Worm (Caenorhabditis elegans) whole organism, L4 larva: Measurements from ENCODE around the gene hpr-9.

Source experiments
- F10B5.3 ChIP-seq: sonication (generic microtip); optimal IDR thresholded peaks from 2 replicates; lab custom pipeline; 2016; ENCODE audit warnings: mild to moderate bottlenecking, missing genetic modification characterization, missing compliant biosample characterization
- F26F4.8 ChIP-seq: fragments of 200-800 bp; sonication (Bioruptor generic); conservative IDR thresholded peaks from 2 replicates; pipeline ENCODE4 v1.3.6; 2022; ENCODE audit warnings: missing genetic modification characterization, missing compliant biosample characterization
- R02D3.7 ChIP-seq: fragments of 150-350 bp; sonication (generic microtip); optimal IDR thresholded peaks from 3 replicates; lab custom pipeline; 2014; ENCODE audit warnings: missing biosample characterization, missing genetic modification characterization
- Y105C5A.15 ChIP-seq: fragments of 200-800 bp; sonication (Bioruptor generic); IDR thresholded peaks from 2 replicates; pipeline ENCODE4 v1.3.6; 2022; ENCODE audit warnings: missing genetic modification characterization, missing compliant biosample characterization
- Y48G9A.11 ChIP-seq: fragments of 200-800 bp; sonication (Bioruptor generic); IDR thresholded peaks from 2 replicates; pipeline ENCODE4 v1.3.6; 2022; ENCODE audit warnings: missing genetic modification reagents, missing genetic modification characterization, missing compliant biosample characterization
- Y75B8A.6 ChIP-seq: fragments of 200-800 bp; sonication (Bioruptor generic); IDR thresholded peaks from 2 replicates; pipeline ENCODE4 v1.3.6; 2022; ENCODE audit warnings: missing genetic modification reagents, missing genetic modification characterization, missing compliant biosample characterization
- ZK546.5 ChIP-seq, 2 experiments: sonication (generic microtip); optimal IDR thresholded peaks; 2 replicates each; lab custom pipeline; 2017; ENCODE audit warnings: missing biosample characterization in 2 of 2, missing genetic modification characterization in 2 of 2
- aly-2 ChIP-seq: sonication (generic microtip); optimal IDR thresholded peaks from 2 replicates; lab custom pipeline; 2018; ENCODE audit warnings: missing biosample characterization, missing genetic modification characterization
- ama-1 ChIP-seq: fragments of 150-350 bp; optimal IDR thresholded peaks from 2 replicates; lab custom pipeline; 2014; ENCODE audit warnings: inconsistent platforms, mixed read lengths
- arid-1 ChIP-seq: fragments of 200-800 bp; sonication (Bioruptor generic); conservative IDR thresholded peaks from 2 replicates; pipeline ENCODE4 v1.3.6; 2022; ENCODE audit warnings: missing genetic modification reagents, missing genetic modification characterization, missing compliant biosample characterization
- ceh-32 ChIP-seq: sonication (generic microtip); optimal IDR thresholded peaks from 2 replicates; lab custom pipeline; 2016; ENCODE audit warnings: mild to moderate bottlenecking, missing genetic modification characterization, missing compliant biosample characterization; ENCODE audit not compliant: poor library complexity
- ceh-44 ChIP-seq: fragments of 200-800 bp; sonication (Bioruptor generic); IDR thresholded peaks from 2 replicates; pipeline ENCODE4 v1.3.6; 2022; ENCODE audit warnings: missing genetic modification reagents, missing genetic modification characterization, missing compliant biosample characterization
- ceh-82 ChIP-seq: sonication (generic microtip); optimal IDR thresholded peaks from 2 replicates; lab custom pipeline; 2017; ENCODE audit warnings: missing biosample characterization, missing genetic modification characterization
- cey-2 ChIP-seq: sonication (generic microtip); optimal IDR thresholded peaks from 3 replicates; lab custom pipeline; 2017; ENCODE audit warnings: missing genetic modification characterization, mild to moderate bottlenecking, missing compliant biosample characterization, antibody characterized with exemption, borderline replicate concordance; ENCODE audit not compliant: insufficient read depth
- ctbp-1 ChIP-seq: fragments of 200-800 bp; sonication (Bioruptor generic); IDR thresholded peaks from 2 replicates; pipeline ENCODE4 v1.3.6; 2022; ENCODE audit warnings: missing genetic modification reagents, missing genetic modification characterization, missing compliant biosample characterization
- daf-16 ChIP-seq, 3 experiments: sonication (generic microtip); optimal IDR thresholded peaks; 2 replicates each; lab custom pipeline; 2016 to 2017; ENCODE audit warnings: missing genetic modification characterization in 3 of 3, missing genetic modification reagents in 3 of 3, mild to moderate bottlenecking in 2 of 3, missing compliant biosample characterization in 2 of 3, missing biosample characterization in 1 of 3, moderate library complexity in 1 of 3
- daf-8 ChIP-seq: fragments of 200-800 bp; sonication (Bioruptor generic); IDR thresholded peaks from 2 replicates; pipeline ENCODE4 v1.3.6; 2022; ENCODE audit warnings: missing genetic modification characterization, missing compliant biosample characterization
- dmd-6 ChIP-seq: fragments of 200-800 bp; sonication (Bioruptor generic); IDR thresholded peaks from 2 replicates; pipeline ENCODE4 v1.3.6; 2022; ENCODE audit warnings: missing genetic modification reagents, missing genetic modification characterization, missing compliant biosample characterization
- dmd-9 ChIP-seq: fragments of 200-800 bp; sonication (Bioruptor generic); IDR thresholded peaks from 2 replicates; pipeline ENCODE4 v1.3.6; 2022; ENCODE audit warnings: missing genetic modification reagents, missing genetic modification characterization, missing compliant biosample characterization
- dpl-1 ChIP-seq: fragments of 150-350 bp; optimal IDR thresholded peaks from 2 replicates; lab custom pipeline; 2014; ENCODE audit warnings: missing biosample characterization, missing genetic modification reagents, missing genetic modification characterization
- duxl-1 ChIP-seq: sonication (generic microtip); optimal IDR thresholded peaks from 2 replicates; lab custom pipeline; 2016; ENCODE audit warnings: mild to moderate bottlenecking, missing genetic modification characterization, moderate library complexity, missing compliant biosample characterization; ENCODE audit not compliant: poor library complexity
- dve-1 ChIP-seq: sonication (generic microtip); optimal IDR thresholded peaks from 2 replicates; lab custom pipeline; 2017; ENCODE audit warnings: antibody characterized with exemption, mild to moderate bottlenecking, missing genetic modification characterization, missing compliant biosample characterization; ENCODE audit not compliant: insufficient read depth
- egl-27 ChIP-seq: sonication (generic microtip); optimal IDR thresholded peaks from 3 replicates; lab custom pipeline; 2017; ENCODE audit warnings: missing biosample characterization, missing genetic modification reagents, missing genetic modification characterization
- gei-8 ChIP-seq: fragments of 200-800 bp; sonication (Bioruptor generic); optimal IDR thresholded peaks from 2 replicates; lab custom pipeline; 2018; ENCODE audit warnings: mild to moderate bottlenecking, missing genetic modification characterization, missing compliant biosample characterization
- hlh-11 ChIP-seq: fragments of 200-800 bp; sonication (Bioruptor generic); optimal IDR thresholded peaks from 2 replicates; lab custom pipeline; 2018; ENCODE audit warnings: mild to moderate bottlenecking, missing genetic modification characterization, missing compliant biosample characterization
- lim-7 ChIP-seq: fragments of 200-800 bp; sonication (Bioruptor generic); IDR thresholded peaks from 2 replicates; pipeline ENCODE4 v1.3.6; 2022; ENCODE audit warnings: missing genetic modification characterization, missing compliant biosample characterization
- lin-1 ChIP-seq: fragments of 200-800 bp; sonication (Bioruptor generic); IDR thresholded peaks from 2 replicates; pipeline ENCODE4 v1.3.6; 2022; ENCODE audit warnings: missing genetic modification reagents, missing genetic modification characterization, missing compliant biosample characterization
- lin-13 ChIP-seq: fragments of 150-350 bp; optimal IDR thresholded peaks from 2 replicates; lab custom pipeline; 2014; ENCODE audit warnings: missing biosample characterization, missing genetic modification reagents, missing genetic modification characterization
- lin-29 ChIP-seq: fragments of 200-800 bp; sonication (Bioruptor generic); IDR thresholded peaks from 2 replicates; pipeline ENCODE4 v1.3.6; 2022; ENCODE audit warnings: missing genetic modification reagents, missing genetic modification characterization, missing compliant biosample characterization
- madf-5 ChIP-seq, 2 experiments: fragments of 200-800 bp; sonication (Bioruptor generic); IDR thresholded peaks; 2 replicates each; pipeline ENCODE4 v1.3.6; 2022; ENCODE audit warnings: missing compliant biosample characterization in 2 of 2, missing genetic modification characterization in 2 of 2
- mdt-29 ChIP-seq: fragments of 200-800 bp; sonication (Bioruptor generic); IDR thresholded peaks from 2 replicates; pipeline ENCODE4 v1.3.6; 2022; ENCODE audit warnings: missing genetic modification reagents, missing genetic modification characterization, missing compliant biosample characterization
- mep-1 ChIP-seq: fragments of 150-350 bp; sonication (generic microtip); optimal IDR thresholded peaks from 3 replicates; lab custom pipeline; 2014; ENCODE audit warnings: missing biosample characterization, missing genetic modification characterization
- mxl-2 ChIP-seq: fragments of 200-800 bp; sonication (Bioruptor generic); conservative IDR thresholded peaks from 2 replicates; pipeline ENCODE4 v1.3.6; 2022; ENCODE audit warnings: missing genetic modification reagents, missing genetic modification characterization, missing compliant biosample characterization
- nhr-102 ChIP-seq: sonication (generic microtip); optimal IDR thresholded peaks from 2 replicates; lab custom pipeline; 2016; ENCODE audit warnings: mild to moderate bottlenecking, missing genetic modification characterization, moderate library complexity, missing compliant biosample characterization
- nhr-237 ChIP-seq: sonication (generic microtip); optimal IDR thresholded peaks from 2 replicates; lab custom pipeline; 2017; ENCODE audit warnings: missing biosample characterization, missing genetic modification characterization
- nhr-42 ChIP-seq: fragments of 200-800 bp; sonication (Bioruptor generic); IDR thresholded peaks from 2 replicates; pipeline ENCODE4 v1.3.6; 2022; ENCODE audit warnings: missing genetic modification characterization, missing compliant biosample characterization
- nhr-48 ChIP-seq: sonication (generic microtip); optimal IDR thresholded peaks from 2 replicates; lab custom pipeline; 2016; ENCODE audit warnings: mild to moderate bottlenecking, missing genetic modification characterization, missing compliant biosample characterization
- nhr-6 ChIP-seq: fragments of 150-350 bp; optimal IDR thresholded peaks from 2 replicates; lab custom pipeline; 2014; ENCODE audit warnings: missing biosample characterization, missing genetic modification characterization
- pqm-1 ChIP-seq: sonication (generic microtip); optimal IDR thresholded peaks from 2 replicates; lab custom pipeline; 2017; ENCODE audit warnings: missing biosample characterization, missing genetic modification characterization
- rbr-2 ChIP-seq: sonication (generic microtip); optimal IDR thresholded peaks from 2 replicates; lab custom pipeline; 2016; ENCODE audit warnings: missing genotype, missing genetic modification characterization, missing compliant biosample characterization
- skn-1 ChIP-seq: fragments of 150-350 bp; optimal IDR thresholded peaks from 2 replicates; lab custom pipeline; 2014; ENCODE audit warnings: missing biosample characterization, missing genetic modification characterization
- snpc-1.2 ChIP-seq: fragments of 200-800 bp; sonication (Bioruptor generic); IDR thresholded peaks from 2 replicates; pipeline ENCODE4 v1.3.6; 2022; ENCODE audit warnings: missing genetic modification reagents, missing genetic modification characterization, missing compliant biosample characterization
- spr-3 ChIP-seq: fragments of 200-800 bp; sonication (Bioruptor generic); optimal IDR thresholded peaks from 2 replicates; lab custom pipeline; 2018; ENCODE audit warnings: mild to moderate bottlenecking, missing genetic modification characterization, missing compliant biosample characterization
- tag-97 ChIP-seq: fragments of 200-800 bp; sonication (Bioruptor generic); IDR thresholded peaks from 2 replicates; pipeline ENCODE4 v1.3.6; 2022; ENCODE audit warnings: missing genetic modification characterization, missing compliant biosample characterization
- tra-1 ChIP-seq: fragments of 200-800 bp; sonication (Bioruptor generic); IDR thresholded peaks from 2 replicates; pipeline ENCODE4 v1.3.6; 2022; ENCODE audit warnings: missing genetic modification reagents, missing genetic modification characterization, missing compliant biosample characterization
- unc-39 ChIP-seq: sonication (generic microtip); optimal IDR thresholded peaks from 2 replicates; lab custom pipeline; 2017; ENCODE audit warnings: missing biosample characterization, missing genetic modification characterization
- vab-7 ChIP-seq: fragments of 200-800 bp; sonication (Bioruptor generic); IDR thresholded peaks from 2 replicates; pipeline ENCODE4 v1.3.6; 2022; ENCODE audit warnings: missing genetic modification reagents, missing genetic modification characterization, missing compliant biosample characterization
- zfp-3 ChIP-seq: fragments of 200-800 bp; sonication (Bioruptor generic); conservative IDR thresholded peaks from 2 replicates; pipeline ENCODE4 v1.3.6; 2022; ENCODE audit warnings: missing genetic modification reagents, missing genetic modification characterization, missing compliant biosample characterization
- zip-11 ChIP-seq: fragments of 200-800 bp; sonication (Bioruptor generic); IDR thresholded peaks from 2 replicates; pipeline ENCODE4 v1.3.6; 2022; ENCODE audit warnings: missing genetic modification characterization, missing compliant biosample characterization
- zip-2 ChIP-seq: fragments of 150-350 bp; optimal IDR thresholded peaks from 2 replicates; lab custom pipeline; 2014; ENCODE audit warnings: missing biosample characterization, missing genetic modification characterization

The hpr-9 gene

ce11 chrIII:10624564-10624963 is 3.2 kb downstream of the hpr-9 start:
- TF ChIP-seq dmd-9 (GFP tag; lab: Robert Waterston, UW) = peak; percentile 59; the same call in 1 of the 2 replicates
- peak; percentile 22 for TF ChIP-seq ama-1 (lab: Kevin White, UChicago)
- TF ChIP-seq nhr-48 (tag; lab: Kevin White, UChicago) = peak; percentile 23
- peak; percentile 59; the same call in 1 of the 2 replicates for TF ChIP-seq mdt-29
- TF ChIP-seq nhr-102 (tag; lab: Kevin White, UChicago) = peak; percentile 35
- no peak for TF ChIP-seq skn-1 (tag; lab: Kevin White, UChicago)
- TF ChIP-seq dpl-1 (GFP tag; lab: Kevin White, UChicago) = no peak
- TF ChIP-seq lin-13 (GFP tag; lab: Kevin White, UChicago) = peak; percentile 69
- TF ChIP-seq mep-1 (tag; lab: Kevin White, UChicago) = peak; percentile 4
- no peak for TF ChIP-seq ZK546.5 (tag; optimal IDR thresholded peaks at IDR 0.05; lab: Kevin White, UChicago)
- 0 out of 2 replicates have a peak, but pooled peaks have one; percentile 74 for TF ChIP-seq ceh-44 (GFP tag; lab: Robert Waterston, UW)
- no peak for TF ChIP-seq pqm-1
- 0 out of 2 replicates have a peak, but pooled peaks have one; percentile 27 for TF ChIP-seq zfp-3
- no peak for TF ChIP-seq R02D3.7 (tag; lab: Kevin White, UChicago)
- peak; percentile 80 for TF ChIP-seq F26F4.8 (GFP tag; lab: Robert Waterston, UW)
- peak; percentile 69; the same call in 1 of the 2 replicates for TF ChIP-seq Y75B8A.6 (GFP tag; lab: Robert Waterston, UW)
- TF ChIP-seq lin-1 (GFP tag; lab: Robert Waterston, UW) = peak; percentile 64; the same call in 1 of the 2 replicates
- TF ChIP-seq rbr-2 (tag; lab: Kevin White, UChicago) = peak; percentile 48
- TF ChIP-seq ctbp-1 (GFP tag; lab: Robert Waterston, UW) = peak; percentile 73; the same call in 1 of the 2 replicates
- TF ChIP-seq aly-2 (tag; lab: Kevin White, UChicago) = no peak
- TF ChIP-seq arid-1 (GFP tag; lab: Robert Waterston, UW) = peak; percentile 95
- peak; percentile 69 to 94; a peak in 3 of 4 replicates for TF ChIP-seq madf-5 (GFP tag; IDR thresholded peaks at IDR 0.05; lab: Robert Waterston, UW)
- TF ChIP-seq mxl-2 (GFP tag; lab: Robert Waterston, UW) = 0 out of 2 replicates have a peak, but pooled peaks have one; percentile 17
- TF ChIP-seq snpc-1.2 = peak; percentile 69; the same call in 1 of the 2 replicates
- peak; percentile 57 for TF ChIP-seq duxl-1 (tag; lab: Kevin White, UChicago)
- TF ChIP-seq nhr-237 = no peak
- TF ChIP-seq tra-1 (GFP tag; lab: Robert Waterston, UW) = peak; percentile 76
- TF ChIP-seq dve-1 (tag; lab: Kevin White, UChicago) = peak; percentile 46
- 0 out of 2 replicates have a peak, but pooled peaks have one; percentile 48 for TF ChIP-seq Y105C5A.15 (GFP tag; lab: Robert Waterston, UW)
- no peak for TF ChIP-seq egl-27
- 0 out of 2 replicates have a peak, but pooled peaks have one; percentile 24 for TF ChIP-seq daf-8 (GFP tag; lab: Robert Waterston, UW)
- TF ChIP-seq unc-39 (tag; lab: Kevin White, UChicago) = no peak
- TF ChIP-seq dmd-6 (GFP tag; lab: Robert Waterston, UW) = peak; percentile 46; the same call in 1 of the 2 replicates
- TF ChIP-seq lim-7 (GFP tag; lab: Robert Waterston, UW) = peak; percentile 99
- peak; percentile 51 for TF ChIP-seq nhr-6 (tag; lab: Kevin White, UChicago)
- TF ChIP-seq zip-11 (GFP tag; lab: Robert Waterston, UW) = no peak
- no peak for TF ChIP-seq cey-2 (tag; lab: Kevin White, UChicago)
- peak; percentile 63; the same call in 1 of the 2 replicates for TF ChIP-seq Y48G9A.11
- peak; percentile 60 for TF ChIP-seq spr-3 (GFP tag; lab: Kevin White, UChicago)
- TF ChIP-seq nhr-42 (GFP tag; lab: Robert Waterston, UW) = peak; percentile 82
- peak; percentile 30 for TF ChIP-seq gei-8
- TF ChIP-seq lin-29 (GFP tag; lab: Robert Waterston, UW) = no peak
- TF ChIP-seq tag-97 (GFP tag; lab: Robert Waterston, UW) = no peak
- peak; percentile 94 for TF ChIP-seq vab-7 (GFP tag; lab: Robert Waterston, UW)
- peak; percentile 26 for TF ChIP-seq hlh-11 (tag; lab: Kevin White, UChicago)
- no peak for TF ChIP-seq ceh-82 (tag; lab: Kevin White, UChicago)
- TF ChIP-seq daf-16 (GFP tag; optimal IDR thresholded peaks at IDR 0.05; lab: Kevin White, UChicago) = peak in 1 of 2 experiments; percentile 63
- TF ChIP-seq daf-16 (tag; optimal IDR thresholded peaks at IDR 0.05; lab: Kevin White, UChicago) = peak; percentile 78
- no peak for TF ChIP-seq ceh-32 (tag; lab: Kevin White, UChicago)
- no peak for TF ChIP-seq F10B5.3 (tag; lab: Kevin White, UChicago)
- no peak for TF ChIP-seq zip-2 (tag; lab: Kevin White, UChicago)
